Worm (Caenorhabditis elegans): Measurements from ENCODE around the gene lys-5.

lys-5 gene

DNA sequence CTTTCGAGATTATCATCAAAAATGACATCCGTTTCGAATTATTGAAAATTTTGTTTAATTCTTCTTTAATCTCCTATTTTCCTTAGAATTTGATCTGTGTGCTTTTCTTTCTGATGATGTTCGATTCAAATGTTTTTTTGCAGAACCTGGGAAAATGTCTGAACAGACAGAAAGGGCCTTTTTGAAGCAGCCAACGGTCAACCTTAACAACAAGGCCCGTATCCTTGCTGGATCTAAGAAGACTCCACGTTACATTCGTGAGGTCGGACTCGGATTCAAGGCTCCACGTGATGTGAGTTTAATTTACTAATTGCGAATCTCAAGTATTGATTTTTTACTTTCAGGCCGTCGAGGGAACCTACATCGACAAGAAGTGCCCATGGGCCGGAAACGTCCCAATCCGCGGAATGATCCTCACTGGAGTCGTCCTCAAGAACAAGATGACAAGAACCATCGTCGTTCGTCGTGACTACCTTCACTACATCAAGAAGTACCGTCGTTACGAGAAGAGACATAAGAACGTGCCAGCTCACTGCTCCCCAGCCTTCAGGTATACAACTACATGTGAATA is 22.8 kb downstream of the lys-5 start, which contains the start of gene rps-11:
Gene rps-11 (plus strand): TSS at position 144 of the 571 bp plus-strand sequence.
- TF ChIP-seq nhr-2 (tag; optimal IDR thresholded peaks at IDR 0.05) (no peak), ceh-43 (GFP tag; optimal IDR thresholded peaks at IDR 0.05) (no peak), unc-120 (tag; optimal IDR thresholded peaks at IDR 0.05; ENCODE audit: poor library complexity, severe bottlenecking) (no peak), ham-2 (GFP tag; optimal IDR thresholded peaks at IDR 0.05) (no peak)

- no peak for TF ChIP-seq ceh-43 (GFP tag; optimal IDR thresholded peaks at IDR 0.05)
- TF ChIP-seq ztf-11 (tag; optimal IDR thresholded peaks at IDR 0.05) = no peak
- TF ChIP-seq ham-2 (GFP tag; optimal IDR thresholded peaks at IDR 0.05) = no peak
- peak; percentile 18 for TF ChIP-seq elt-1 (tag; optimal IDR thresholded peaks at IDR 0.05; ENCODE audit: borderline replicate concordance, insufficient read depth)
- TF ChIP-seq sptf-1 (tag; optimal IDR thresholded peaks at IDR 0.05) = peak; percentile 17
- TF ChIP-seq cnd-1 (tag; optimal IDR thresholded peaks at IDR 0.05) = no peak
- TF ChIP-seq elt-3 (tag; optimal IDR thresholded peaks at IDR 0.05) = no peak
- peak; percentile 39 for TF ChIP-seq hlh-1 (tag; optimal IDR thresholded peaks at IDR 0.05)
- TF ChIP-seq unc-120 (tag; optimal IDR thresholded peaks at IDR 0.05; ENCODE audit: poor library complexity, severe bottlenecking) = peak; percentile 19
- peak; percentile 49 for TF ChIP-seq pha-4 (tag; optimal IDR thresholded peaks at IDR 0.05)
- no peak for TF ChIP-seq unc-39 (tag; optimal IDR thresholded peaks at IDR 0.05)
- peak; percentile 80 for TF ChIP-seq mep-1 (tag; optimal IDR thresholded peaks at IDR 0.05)
- TF ChIP-seq nhr-12 (tag; optimal IDR thresholded peaks at IDR 0.05) = no peak
- TF ChIP-seq unc-62 (GFP tag; optimal IDR thresholded peaks at IDR 0.05) = peak; percentile 38
- peak; percentile 91 for TF ChIP-seq lsy-2 (tag; optimal IDR thresholded peaks at IDR 0.05)
- TF ChIP-seq nhr-2 (tag; optimal IDR thresholded peaks at IDR 0.05) = no peak
- TF ChIP-seq ceh-39 (tag; optimal IDR thresholded peaks at IDR 0.05) = peak; percentile 8
- peak; percentile 33 for TF ChIP-seq drap-1 (GFP tag; optimal IDR thresholded peaks at IDR 0.05)
- TF ChIP-seq flh-1 (GFP tag; optimal IDR thresholded peaks at IDR 0.05) = no peak
- peak; percentile 32 for TF ChIP-seq mls-2 (tag; optimal IDR thresholded peaks at IDR 0.05)
- no peak for TF ChIP-seq nhr-237 (tag; optimal IDR thresholded peaks at IDR 0.05)
- peak; percentile 22 for TF ChIP-seq ces-1 (GFP tag; optimal IDR thresholded peaks at IDR 0.05)
- TF ChIP-seq nhr-76 (tag; optimal IDR thresholded peaks at IDR 0.05) = no peak
- peak; percentile 52 for TF ChIP-seq lin-13 (tag; optimal IDR thresholded peaks at IDR 0.05)
- no peak for TF ChIP-seq blmp-1 (tag; optimal IDR thresholded peaks at IDR 0.05)
- peak; percentile 39 for TF ChIP-seq M03D4.4 (tag; optimal IDR thresholded peaks at IDR 0.05)
Observed at ce11 chrIV:11601721-11602405, 23.5 kb downstream of the lys-5 start.

ce11 chrIV:11599717-11600116 is 25.7 kb downstream of the lys-5 start:
- TF ChIP-seq mls-2 (tag; optimal IDR thresholded peaks at IDR 0.05) = no peak
- no peak for TF ChIP-seq ces-1 (GFP tag; optimal IDR thresholded peaks at IDR 0.05)
- no peak for TF ChIP-seq nhr-12 (tag; optimal IDR thresholded peaks at IDR 0.05)
- TF ChIP-seq ztf-11 (tag; optimal IDR thresholded peaks at IDR 0.05) = no peak
- TF ChIP-seq lsy-2 (tag; optimal IDR thresholded peaks at IDR 0.05) = no peak
- TF ChIP-seq hlh-1 (tag; optimal IDR thresholded peaks at IDR 0.05) = no peak
- TF ChIP-seq pha-4 (tag; optimal IDR thresholded peaks at IDR 0.05) = no peak
- TF ChIP-seq tbx-8 (GFP tag; optimal IDR thresholded peaks at IDR 0.05) = no peak
- no peak for TF ChIP-seq ceh-83 (GFP tag; optimal IDR thresholded peaks at IDR 0.05)
- TF ChIP-seq sptf-1 (tag; optimal IDR thresholded peaks at IDR 0.05) = no peak
- peak; percentile 41 for TF ChIP-seq unc-62 (GFP tag; optimal IDR thresholded peaks at IDR 0.05)
- TF ChIP-seq unc-120 (tag; optimal IDR thresholded peaks at IDR 0.05; ENCODE audit: poor library complexity, severe bottlenecking) = no peak
- TF ChIP-seq elt-1 (tag; optimal IDR thresholded peaks at IDR 0.05; ENCODE audit: borderline replicate concordance, insufficient read depth) = peak; percentile 94

DNA sequence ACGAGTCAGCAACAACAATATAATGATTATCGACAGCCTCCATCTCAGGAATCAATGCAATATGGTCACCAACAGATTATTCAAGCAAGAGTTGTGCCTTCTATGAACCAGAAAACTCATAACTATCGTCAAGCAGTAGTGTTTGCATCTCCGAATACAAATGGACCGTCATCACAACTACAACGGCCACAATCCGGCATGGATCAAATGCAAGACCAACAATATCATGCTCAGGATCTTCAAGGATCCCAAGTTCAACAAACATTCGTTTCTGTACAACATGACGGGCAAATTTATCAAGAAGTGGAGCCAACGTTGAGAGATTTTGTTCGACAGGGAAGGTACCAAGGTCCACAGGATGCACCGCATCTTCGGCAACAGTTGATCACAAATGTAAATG is 28.3 kb downstream of the lys-5 start:
- TF ChIP-seq ces-1 (GFP tag; optimal IDR thresholded peaks at IDR 0.05) = no peak
- TF ChIP-seq blmp-1 (tag; optimal IDR thresholded peaks at IDR 0.05) = no peak
- no peak for TF ChIP-seq bed-3 (GFP tag; optimal IDR thresholded peaks at IDR 0.05)
- no peak for TF ChIP-seq lin-32 (GFP tag; optimal IDR thresholded peaks at IDR 0.05)
- no peak for TF ChIP-seq drap-1 (GFP tag; optimal IDR thresholded peaks at IDR 0.05)
- TF ChIP-seq unc-120 (tag; optimal IDR thresholded peaks at IDR 0.05; ENCODE audit: poor library complexity, severe bottlenecking) = no peak
- TF ChIP-seq sptf-1 (tag; optimal IDR thresholded peaks at IDR 0.05) = no peak
- TF ChIP-seq sem-2 (GFP tag; optimal IDR thresholded peaks at IDR 0.05) = no peak
- no peak for TF ChIP-seq lsy-2 (tag; optimal IDR thresholded peaks at IDR 0.05)
- TF ChIP-seq nhr-28 (tag; optimal IDR thresholded peaks at IDR 0.05) = no peak
